Fruit fly (Drosophila melanogaster) whole organism: ENCODE data around the gene CG9616.

Experiments
- CG8478 ChIP-seq: fragments of >200 bp; optimal IDR thresholded peaks from 2 replicates; lab custom pipeline; 2018; ENCODE audit warnings: inconsistent platforms
- EcR ChIP-seq, 2 experiments: fragments of >200 bp; optimal IDR thresholded peaks; 2 replicates each; lab custom pipeline; 2017; ENCODE audit warnings: missing biosample characterization in 2 of 2, missing genetic modification characterization in 2 of 2, missing genetic modification reagents in 2 of 2
- pan ChIP-seq: fragments of >200 bp; optimal IDR thresholded peaks from 2 replicates; lab custom pipeline; 2017
- psq ChIP-seq: fragments of >200 bp; optimal IDR thresholded peaks from 2 replicates; lab custom pipeline; 2017
- usp ChIP-seq: fragments of >200 bp; optimal IDR thresholded peaks from 2 replicates; lab custom pipeline; 2017; ENCODE audit warnings: missing biosample characterization, missing genetic modification characterization, mixed read lengths

DNA sequence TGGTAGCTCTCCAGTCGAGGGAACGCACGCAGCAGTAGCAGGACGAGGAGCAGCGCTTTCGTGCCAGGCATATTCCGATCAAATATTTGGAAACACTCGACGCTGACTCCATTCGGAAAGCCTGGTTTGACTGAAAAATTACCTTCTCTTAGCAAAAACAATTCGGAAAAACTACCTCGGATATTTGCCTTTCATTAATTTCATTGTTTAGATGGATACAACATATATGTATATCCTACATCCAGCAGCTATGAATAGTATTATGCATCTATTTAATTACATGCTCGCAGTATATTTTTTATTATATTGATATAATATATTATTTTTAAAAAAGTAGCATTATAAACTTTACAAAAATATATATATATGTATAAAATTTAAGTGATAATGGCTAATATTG, 15.8 kb upstream of the CG9616 start, which contains the start of gene CG14840:
- TF ChIP-seq usp (GFP tag; lab: Kevin White, UChicago) (no peak), pan (lab: Kevin White, UChicago) (no peak), EcR (GFP tag; optimal IDR thresholded peaks at IDR 0.05; lab: Kevin White, UChicago) (no peak), psq (lab: Kevin White, UChicago) (no peak), CG8478 (no peak)
